Fruit fly (Drosophila melanogaster): ENCODE data around the gene nAChRalpha2.

Gene nAChRalpha2

DNA sequence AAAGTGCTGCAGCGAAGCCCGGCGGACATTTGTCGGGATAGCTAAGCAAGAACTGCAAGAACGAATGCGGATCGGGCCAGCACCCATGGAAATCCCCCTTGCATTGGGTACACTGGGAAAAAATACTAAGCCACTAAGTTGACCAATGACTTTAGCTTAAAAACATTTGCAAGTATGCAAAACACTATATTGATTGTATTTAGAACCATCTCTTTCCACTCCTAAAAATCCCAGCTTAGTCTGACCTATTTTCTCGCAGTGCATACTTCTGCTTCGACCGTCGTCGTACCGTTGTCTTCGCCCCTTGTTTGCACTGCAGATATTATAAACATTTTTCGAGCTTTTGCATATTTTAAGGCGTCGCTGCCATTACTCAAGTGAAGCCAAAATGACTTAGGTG, 10.9 kb downstream of the nAChRalpha2 start (continued):
- TF ChIP-seq CG15336 (GFP tag; IDR thresholded peaks at IDR 0.05) (peak; percentile 38; the same call in 1 of the 2 replicates), Hr4 (GFP tag; optimal IDR thresholded peaks at IDR 0.05) (peak; percentile 25), CG3032 (tag; optimal IDR thresholded peaks at IDR 0.05) (no peak), CG11902 (GFP tag; optimal IDR thresholded peaks at IDR 0.05) (no peak), CG7368 (GFP tag; optimal IDR thresholded peaks at IDR 0.05) (peak; percentile 30), CG8119 (GFP tag; IDR thresholded peaks at IDR 0.05) (peak; percentile 44; the same call in 1 of the 3 replicates), net (GFP tag; optimal IDR thresholded peaks at IDR 0.05) (peak; percentile 23), fd85E (GFP tag; optimal IDR thresholded peaks at IDR 0.05) (no peak), CG3919 (GFP tag; optimal IDR thresholded peaks at IDR 0.05) (peak; percentile 61), CG16779 (tag; optimal IDR thresholded peaks at IDR 0.05) (peak; percentile 19), spab (GFP tag; optimal IDR thresholded peaks at IDR 0.05) (peak; percentile 50), svp (GFP tag) (peak; percentile 71), Met (GFP tag; optimal IDR thresholded peaks at IDR 0.05) (peak; percentile 53), CG34406 (GFP tag; optimal IDR thresholded peaks at IDR 0.05) (peak; percentile 34), fkh (GFP tag; optimal IDR thresholded peaks at IDR 0.05) (no peak), CG10669 (GFP tag; optimal IDR thresholded peaks at IDR 0.05) (peak; percentile 54), eg (GFP tag; IDR thresholded peaks at IDR 0.05) (peak; percentile 56; the same call in 1 of the 3 replicates)

dm6 chr3R:24503627-24504026, 18.4 kb downstream of the nAChRalpha2 start:
- TF ChIP-seq CG6854 (GFP tag; optimal IDR thresholded peaks at IDR 0.05), result no peak
- TF ChIP-seq net (GFP tag; optimal IDR thresholded peaks at IDR 0.05), result no peak
- TF ChIP-seq Eip75B (GFP tag; optimal IDR thresholded peaks at IDR 0.05), result no peak
- TF ChIP-seq Gug (GFP tag; IDR thresholded peaks at IDR 0.05), result no peak
- no peak for TF ChIP-seq CG9139 (GFP tag; optimal IDR thresholded peaks at IDR 0.05)
- TF ChIP-seq Hr38 (GFP tag; optimal IDR thresholded peaks at IDR 0.05), result no peak
- TF ChIP-seq Blimp-1 (GFP tag; optimal IDR thresholded peaks at IDR 0.05), result no peak
- TF ChIP-seq OdsH (GFP tag; optimal IDR thresholded peaks at IDR 0.05), result no peak
- TF ChIP-seq spab (GFP tag; optimal IDR thresholded peaks at IDR 0.05), result no peak
- TF ChIP-seq acj6 (GFP tag; optimal IDR thresholded peaks at IDR 0.05), result no peak
- no peak for TF ChIP-seq CG8632 (GFP tag; optimal IDR thresholded peaks at IDR 0.05)
- no peak for TF ChIP-seq CG11902 (GFP tag; optimal IDR thresholded peaks at IDR 0.05)
- TF ChIP-seq CG11762 (GFP tag; optimal IDR thresholded peaks at IDR 0.05; ENCODE audit: insufficient read depth), result no peak
- TF ChIP-seq Sox15 (GFP tag; optimal IDR thresholded peaks at IDR 0.05), result no peak
- TF ChIP-seq CG6808 (GFP tag; optimal IDR thresholded peaks at IDR 0.05), result no peak
- no peak for TF ChIP-seq CG6792 (GFP tag; optimal IDR thresholded peaks at IDR 0.05)
- TF ChIP-seq Sox102F (GFP tag; optimal IDR thresholded peaks at IDR 0.05), result no peak

DNA sequence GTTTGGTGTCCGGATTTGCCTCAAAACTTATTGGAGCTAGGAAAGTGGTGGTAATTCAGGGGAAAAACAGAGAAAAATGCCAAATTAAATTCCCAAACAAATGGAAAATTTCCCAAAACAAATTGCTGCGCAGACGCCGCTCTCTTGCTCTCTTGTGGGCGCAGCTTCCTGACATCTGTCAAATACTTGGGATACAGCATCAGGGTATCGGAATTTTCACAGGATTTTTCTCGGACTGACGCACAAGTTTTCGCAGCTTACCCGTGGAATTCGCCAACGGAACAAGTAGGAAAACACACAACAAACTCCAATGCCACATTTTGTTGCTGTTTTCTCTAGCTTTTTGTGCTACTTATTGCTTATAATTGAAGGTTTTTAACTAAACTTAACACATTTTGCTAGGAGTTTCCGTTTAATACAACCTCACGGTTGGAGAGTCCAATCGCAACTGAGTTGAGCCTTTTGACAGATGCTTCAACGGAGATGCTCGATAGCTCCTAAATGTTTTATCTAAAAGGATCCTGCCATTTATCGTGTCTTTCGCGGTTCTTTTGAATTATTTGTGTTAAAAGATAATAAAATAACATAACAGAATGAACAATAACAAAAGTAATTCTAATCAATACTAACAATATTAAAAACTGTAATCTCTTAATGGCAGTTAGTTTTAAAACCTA, 29.6 kb downstream of the nAChRalpha2 start, which contains the start of the genes nAChRbeta2 and DZIP1:
Gene nAChRbeta2 (minus strand): TSS at position 455 of the 677 bp plus-strand sequence.
Gene DZIP1 (plus strand): TSS at position 627 of the 677 bp plus-strand sequence.
- no peak for TF ChIP-seq CG1621 (tag; optimal IDR thresholded peaks at IDR 0.05)
- TF ChIP-seq achi (GFP tag; optimal IDR thresholded peaks at IDR 0.05), result peak; percentile 47

DNA sequence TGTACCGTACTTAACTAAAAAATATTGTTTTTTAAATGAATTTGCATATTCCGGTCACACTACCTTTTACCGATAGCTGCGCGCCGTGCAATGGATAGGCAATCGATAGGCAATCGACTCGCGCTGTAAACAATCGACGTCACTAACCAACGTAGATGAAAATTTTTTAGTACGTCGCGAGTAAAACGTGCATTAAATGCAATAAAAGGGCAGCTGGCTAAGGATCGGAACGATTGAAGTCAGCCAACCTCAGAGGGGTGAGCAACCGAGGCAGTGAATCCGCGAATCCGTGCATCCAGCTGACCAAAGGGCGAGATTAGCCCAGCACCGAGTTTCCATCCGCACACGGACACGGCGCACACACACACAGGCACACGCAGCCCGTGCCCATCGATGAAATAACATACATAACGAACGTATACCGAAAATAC, 32.9 kb downstream of the nAChRalpha2 start, which contains the start of gene Pp1alpha-96A:
Gene Pp1alpha-96A (plus strand): TSS at position 121 of the 431 bp plus-strand sequence.
- peak; percentile 25 for TF ChIP-seq topi (GFP tag; optimal IDR thresholded peaks at IDR 0.05)
- no peak for TF ChIP-seq CG6854 (GFP tag; optimal IDR thresholded peaks at IDR 0.05)
- TF ChIP-seq achi (GFP tag; optimal IDR thresholded peaks at IDR 0.05), result no peak
- no peak for TF ChIP-seq Sox15 (GFP tag; optimal IDR thresholded peaks at IDR 0.05)
- TF ChIP-seq pdm3 (GFP tag; optimal IDR thresholded peaks at IDR 0.05), result no peak
- TF ChIP-seq Ets96B (tag; optimal IDR thresholded peaks at IDR 0.05), result no peak
- TF ChIP-seq dsx (GFP tag; optimal IDR thresholded peaks at IDR 0.05; ENCODE audit: poor library complexity, severe bottlenecking), result no peak
- TF ChIP-seq Ets21C (GFP tag; optimal IDR thresholded peaks at IDR 0.05), result no peak
- TF ChIP-seq lz (GFP tag; optimal IDR thresholded peaks at IDR 0.05), result no peak
- TF ChIP-seq CG3032 (tag; optimal IDR thresholded peaks at IDR 0.05), result no peak
- TF ChIP-seq CG11294 (GFP tag; IDR thresholded peaks at IDR 0.05), result no peak
- no peak for TF ChIP-seq Eip93F (GFP tag; optimal IDR thresholded peaks at IDR 0.05)
- TF ChIP-seq CG10631 (GFP tag; optimal IDR thresholded peaks at IDR 0.05), result no peak
- TF ChIP-seq Smox (GFP tag; optimal IDR thresholded peaks at IDR 0.05), result peak; percentile 2
- TF ChIP-seq CG6792 (GFP tag; optimal IDR thresholded peaks at IDR 0.05), result no peak
- no peak for TF ChIP-seq CG11902 (GFP tag; optimal IDR thresholded peaks at IDR 0.05)
- TF ChIP-seq CG10669 (GFP tag; optimal IDR thresholded peaks at IDR 0.05), result no peak
- TF ChIP-seq Sox14 (GFP tag; optimal IDR thresholded peaks at IDR 0.05), result no peak
- no peak for TF ChIP-seq CG3919 (GFP tag; optimal IDR thresholded peaks at IDR 0.05)
- TF ChIP-seq spab (GFP tag; optimal IDR thresholded peaks at IDR 0.05), result no peak
- TF ChIP-seq net (GFP tag; optimal IDR thresholded peaks at IDR 0.05), result no peak
- TF ChIP-seq CG8119 (GFP tag; IDR thresholded peaks at IDR 0.05), result no peak
- peak; percentile 39 for TF ChIP-seq vri (GFP tag; optimal IDR thresholded peaks at IDR 0.05)
- TF ChIP-seq Hr4 (GFP tag; optimal IDR thresholded peaks at IDR 0.05), result no peak
